Fruit fly (Drosophila melanogaster) whole organism, embryonic: Measurements from ENCODE around the gene dlp.

ENCODE experiments used
- Adf1 ChIP-seq: fragments of 200-800 bp; sonication (Bioruptor generic); IDR thresholded peaks from 2 replicates; pipeline ENCODE4 v1.3.6; 2022; ENCODE audit warnings: missing biosample characterization, missing genetic modification characterization
- CG10267 ChIP-seq: fragments of 200-800 bp; sonication (Bioruptor generic); optimal IDR thresholded peaks from 2 replicates; lab custom pipeline; 2018; ENCODE audit warnings: missing biosample characterization, mild to moderate bottlenecking, missing genetic modification characterization, moderate library complexity
- CG11085 ChIP-seq: fragments of 200-800 bp; sonication (Bioruptor generic); IDR thresholded peaks from 2 replicates; pipeline ENCODE4 v1.3.6; 2022; ENCODE audit warnings: missing biosample characterization, missing genetic modification characterization
- CG11093 ChIP-seq: fragments of 200-800 bp; sonication (Bioruptor generic); IDR thresholded peaks from 3 replicates; pipeline ENCODE4 v1.3.6; 2022; ENCODE audit warnings: missing biosample characterization, missing genetic modification characterization
- CG11504 ChIP-seq: fragments of 200-800 bp; sonication (Bioruptor generic); optimal IDR thresholded peaks from 3 replicates; lab custom pipeline; 2019; ENCODE audit warnings: missing biosample characterization, mild to moderate bottlenecking, missing genetic modification characterization, moderate library complexity
- CG12155 ChIP-seq: fragments of 200-800 bp; sonication (Bioruptor generic); optimal IDR thresholded peaks from 3 replicates; lab custom pipeline; 2016; ENCODE audit warnings: missing biosample characterization, missing genetic modification characterization
- CG12391 ChIP-seq: fragments of 200-800 bp; sonication (Bioruptor generic); optimal IDR thresholded peaks from 3 replicates; lab custom pipeline; 2018; ENCODE audit warnings: missing biosample characterization, mild to moderate bottlenecking, missing genetic modification characterization, moderate library complexity
- CG15073 ChIP-seq: fragments of 200-800 bp; sonication (Bioruptor generic); optimal IDR thresholded peaks from 2 replicates; lab custom pipeline; 2016; ENCODE audit warnings: missing biosample characterization, missing genetic modification characterization
- CG16863 ChIP-seq: fragments of 200-800 bp; sonication (Bioruptor generic); optimal IDR thresholded peaks from 3 replicates; lab custom pipeline; 2016; ENCODE audit warnings: missing biosample characterization, missing genetic modification characterization
- CG3065 ChIP-seq: fragments of 200-800 bp; sonication (Bioruptor generic); optimal IDR thresholded peaks from 2 replicates; lab custom pipeline; 2016; ENCODE audit warnings: missing biosample characterization, missing genetic modification characterization
- CG31388 ChIP-seq: fragments of 200-800 bp; sonication (Bioruptor generic); optimal IDR thresholded peaks from 2 replicates; lab custom pipeline; 2016; ENCODE audit warnings: missing biosample characterization, missing genetic modification characterization
- CG4328 ChIP-seq: fragments of 200-800 bp; sonication (Bioruptor generic); optimal IDR thresholded peaks from 3 replicates; lab custom pipeline; 2017; ENCODE audit warnings: missing biosample characterization, missing genetic modification reagents, missing genetic modification characterization
- CG4404 ChIP-seq: fragments of 200-800 bp; sonication (Bioruptor generic); IDR thresholded peaks from 2 replicates; pipeline ENCODE4 v1.3.6; 2022; ENCODE audit warnings: missing biosample characterization, missing genetic modification characterization
- CG4854 ChIP-seq: fragments of 200-800 bp; sonication (Bioruptor generic); optimal IDR thresholded peaks from 2 replicates; lab custom pipeline; 2016; ENCODE audit warnings: missing biosample characterization, missing genetic modification characterization, inconsistent platforms
- CG6272 ChIP-seq: fragments of 200-800 bp; sonication (Bioruptor generic); IDR thresholded peaks from 2 replicates; pipeline ENCODE4 v1.3.6; 2022; ENCODE audit warnings: missing biosample characterization, missing genetic modification characterization
- CG6765 ChIP-seq: fragments of 200-800 bp; sonication (Bioruptor generic); optimal IDR thresholded peaks from 3 replicates; lab custom pipeline; 2017; ENCODE audit warnings: missing biosample characterization, mild to moderate bottlenecking, missing genetic modification characterization
- CG8924 ChIP-seq: fragments of 200-800 bp; optimal IDR thresholded peaks from 3 replicates; lab custom pipeline; 2019; ENCODE audit warnings: missing biosample characterization, mild to moderate bottlenecking, missing genetic modification characterization, moderate library complexity
- CG9876 ChIP-seq: fragments of 200-800 bp; sonication (Bioruptor generic); optimal IDR thresholded peaks from 2 replicates; lab custom pipeline; 2016; ENCODE audit warnings: missing biosample characterization, missing genetic modification characterization
- Dip3 ChIP-seq: fragments of 200-800 bp; sonication (Bioruptor generic); optimal IDR thresholded peaks from 3 replicates; lab custom pipeline; 2016; ENCODE audit warnings: missing biosample characterization, missing genetic modification characterization
- Drgx ChIP-seq: fragments of 200-800 bp; sonication (Bioruptor generic); IDR thresholded peaks from 2 replicates; pipeline ENCODE4 v1.3.6; 2022; ENCODE audit warnings: missing biosample characterization, missing genetic modification characterization
- Ets97D ChIP-seq: fragments of 200-800 bp; sonication (Bioruptor generic); optimal IDR thresholded peaks from 3 replicates; lab custom pipeline; 2016; ENCODE audit warnings: missing biosample characterization, missing genetic modification characterization
- GATAe ChIP-seq: fragments of 200-800 bp; sonication (Bioruptor generic); conservative IDR thresholded peaks from 2 replicates; pipeline ENCODE4 v1.3.6; 2022; ENCODE audit warnings: missing biosample characterization, missing genetic modification characterization
- HLH3B ChIP-seq: fragments of 200-800 bp; sonication (Bioruptor generic); IDR thresholded peaks from 2 replicates; pipeline ENCODE4 v1.3.6; 2022; ENCODE audit warnings: missing biosample characterization, missing genetic modification characterization
- HLH54F ChIP-seq: fragments of 200-800 bp; sonication (Bioruptor generic); optimal IDR thresholded peaks from 3 replicates; lab custom pipeline; 2016; ENCODE audit warnings: missing biosample characterization, missing genetic modification characterization
- Hmx ChIP-seq: fragments of 200-800 bp; sonication (Bioruptor generic); optimal IDR thresholded peaks from 2 replicates; lab custom pipeline; 2016; ENCODE audit warnings: missing biosample characterization, missing genetic modification characterization
- Kr ChIP-seq: fragments of 200-800 bp; sonication (Bioruptor generic); optimal IDR thresholded peaks from 2 replicates; lab custom pipeline; 2017; ENCODE audit warnings: missing biosample characterization, mild to moderate bottlenecking, missing genetic modification characterization
- Mes4 ChIP-seq: fragments of 200-800 bp; sonication (Bioruptor generic); optimal IDR thresholded peaks from 2 replicates; lab custom pipeline; 2016; ENCODE audit warnings: missing biosample characterization, missing genetic modification characterization
- Sox102F ChIP-seq: fragments of 200-800 bp; sonication (Bioruptor generic); optimal IDR thresholded peaks from 2 replicates; lab custom pipeline; 2018; ENCODE audit warnings: missing biosample characterization, mild to moderate bottlenecking, missing genetic modification characterization, moderate library complexity
- ase ChIP-seq: fragments of 200-800 bp; sonication (Bioruptor generic); IDR thresholded peaks from 3 replicates; pipeline ENCODE4 v1.3.6; 2022; ENCODE audit warnings: missing biosample characterization, missing genetic modification characterization
- btn ChIP-seq: fragments of 200-800 bp; sonication (Bioruptor generic); optimal IDR thresholded peaks from 2 replicates; lab custom pipeline; 2016; ENCODE audit warnings: missing biosample characterization, missing genetic modification characterization
- corto ChIP-seq: fragments of 200-800 bp; sonication (Bioruptor generic); optimal IDR thresholded peaks from 2 replicates; lab custom pipeline; 2016; ENCODE audit warnings: missing biosample characterization, mild to moderate bottlenecking, missing genetic modification characterization, moderate library complexity
- dan ChIP-seq: fragments of 200-800 bp; sonication (Bioruptor generic); IDR thresholded peaks from 2 replicates; pipeline ENCODE4 v1.3.6; 2022; ENCODE audit warnings: missing biosample characterization, missing genetic modification characterization
- esg ChIP-seq: fragments of 200-800 bp; sonication (Bioruptor generic); conservative IDR thresholded peaks from 2 replicates; pipeline ENCODE4 v1.3.6; 2022; ENCODE audit warnings: missing biosample characterization, missing genetic modification characterization
- kah ChIP-seq: fragments of 200-800 bp; sonication (Bioruptor generic); optimal IDR thresholded peaks from 2 replicates; lab custom pipeline; 2018; ENCODE audit warnings: missing biosample characterization, mild to moderate bottlenecking, missing genetic modification characterization
- lilli ChIP-seq: fragments of 200-800 bp; sonication (Bioruptor generic); optimal IDR thresholded peaks from 3 replicates; lab custom pipeline; 2016; ENCODE audit warnings: missing biosample characterization, missing genetic modification characterization
- nerfin-2 ChIP-seq: fragments of 200-800 bp; sonication (Bioruptor generic); IDR thresholded peaks from 2 replicates; pipeline ENCODE4 v1.3.6; 2022; ENCODE audit warnings: missing biosample characterization, missing genetic modification characterization; ENCODE audit not compliant: partially characterized antibody
- pho ChIP-seq: fragments of 200-800 bp; sonication (Bioruptor generic); optimal IDR thresholded peaks from 2 replicates; lab custom pipeline; 2016; ENCODE audit warnings: missing biosample characterization, missing genetic modification characterization
- phol ChIP-seq: fragments of 200-800 bp; sonication (Bioruptor generic); optimal IDR thresholded peaks from 3 replicates; lab custom pipeline; 2018; ENCODE audit warnings: missing biosample characterization, mild to moderate bottlenecking, missing genetic modification characterization, moderate library complexity
- pnt ChIP-seq: fragments of 200-800 bp; sonication (Bioruptor generic); optimal IDR thresholded peaks from 3 replicates; lab custom pipeline; 2016; ENCODE audit warnings: missing biosample characterization, missing genetic modification characterization
- ranshi ChIP-seq: fragments of 200-800 bp; sonication (Bioruptor generic); IDR thresholded peaks from 2 replicates; pipeline ENCODE4 v1.3.6; 2022; ENCODE audit warnings: missing biosample characterization, missing genetic modification characterization
- sc ChIP-seq, 3 experiments: fragments of >200 bp in 2 of 3; fragments of 200-800 bp in 1 of 3; sonication (Bioruptor generic) in 1 of 3; optimal IDR thresholded peaks; 2 replicates in 2 of 3; 3 replicates in 1 of 3; lab custom pipeline; 2017; ENCODE audit warnings: mild to moderate bottlenecking in 1 of 3, missing biosample characterization in 1 of 3, missing genetic modification characterization in 1 of 3, missing genetic modification reagents in 1 of 3
- seq ChIP-seq: fragments of 200-800 bp; sonication (Bioruptor generic); IDR thresholded peaks from 2 replicates; pipeline ENCODE4 v1.3.6; 2022; ENCODE audit warnings: missing biosample characterization, missing genetic modification characterization
- sna ChIP-seq: fragments of 200-800 bp; sonication (Bioruptor generic); IDR thresholded peaks from 2 replicates; pipeline ENCODE4 v1.3.6; 2022; ENCODE audit warnings: missing biosample characterization, missing genetic modification characterization; ENCODE audit not compliant: partially characterized antibody
- tio ChIP-seq: fragments of 200-800 bp; sonication (Bioruptor generic); optimal IDR thresholded peaks from 2 replicates; lab custom pipeline; 2017; ENCODE audit warnings: missing biosample characterization, missing genetic modification characterization, inconsistent platforms
- tll ChIP-seq, 2 experiments: fragments of 200-800 bp in 1 of 2; fragments of >200 bp in 1 of 2; sonication (Bioruptor generic) in 1 of 2; optimal IDR thresholded peaks; 2 replicates each; lab custom pipeline; 2017 to 2019; ENCODE audit warnings: missing biosample characterization in 2 of 2, missing genetic modification characterization in 2 of 2, mild to moderate bottlenecking in 1 of 2, moderate library complexity in 1 of 2
- ttk ChIP-seq: fragments of 200-800 bp; sonication (Bioruptor generic); IDR thresholded peaks from 2 replicates; pipeline ENCODE4 v2.1.2; 2022; ENCODE audit warnings: missing biosample characterization, missing genetic modification characterization
- twi ChIP-seq: fragments of 200-800 bp; optimal IDR thresholded peaks from 2 replicates; lab custom pipeline; 2019; ENCODE audit warnings: missing biosample characterization, mild to moderate bottlenecking, missing genetic modification characterization, moderate library complexity
- wdn ChIP-seq: fragments of 200-800 bp; sonication (Bioruptor generic); IDR thresholded peaks from 2 replicates; pipeline ENCODE4 v1.3.6; 2022; ENCODE audit warnings: missing biosample characterization, missing genetic modification characterization
- zen ChIP-seq: fragments of 200-800 bp; sonication (Bioruptor generic); optimal IDR thresholded peaks from 3 replicates; lab custom pipeline; 2018; ENCODE audit warnings: missing biosample characterization, mild to moderate bottlenecking, missing genetic modification characterization, moderate library complexity

The dlp gene

dm6 chr3L:14661567-14662258 lies 29.3 kb downstream of the dlp start (continued):
- TF ChIP-seq CG3065 (no peak), tll (GFP tag; optimal IDR thresholded peaks at IDR 0.05; lab: Kevin White, UChicago) (no peak), Sox102F (peak; percentile 83), CG11085 (peak; percentile 71; the same call in 1 of the 2 replicates), CG6272 (GFP tag; lab: Robert Waterston, UW) (peak; percentile 76), Hmx (GFP tag; lab: Kevin White, UChicago) (no peak), ranshi (GFP tag; lab: Robert Waterston, UW) (peak; percentile 69), CG15073 (no peak), dan (GFP tag; lab: Robert Waterston, UW) (peak; percentile 35; the same call in 1 of the 2 replicates), CG12391 (tag; lab: Kevin White, UChicago) (peak; percentile 88), Ets97D (peak; percentile 41), CG11093 (GFP tag; lab: Robert Waterston, UW) (peak; percentile 67), tio (GFP tag; lab: Kevin White, UChicago) (peak; percentile 69), esg (GFP tag; lab: Robert Waterston, UW) (peak; percentile 76), pho (GFP tag; lab: Kevin White, UChicago) (peak; percentile 69), CG4854 (peak; percentile 4), Mes4 (GFP tag; lab: Kevin White, UChicago) (peak; percentile 71), CG9876 (peak; percentile 29), phol (tag; lab: Kevin White, UChicago) (peak; percentile 67), Adf1 (GFP tag; lab: Robert Waterston, UW) (peak; percentile 13; the same call in 1 of the 2 replicates), CG10267 (tag; lab: Kevin White, UChicago) (peak; percentile 75), wdn (peak; percentile 66), Kr (GFP tag; lab: Kevin White, UChicago) (no peak), seq (GFP tag; lab: Robert Waterston, UW) (peak; percentile 89), kah (no peak), nerfin-2 (GFP tag; lab: Robert Waterston, UW) (no peak), Drgx (GFP tag; lab: Robert Waterston, UW) (no peak), CG12155 (GFP tag; lab: Kevin White, UChicago) (peak; percentile 51), CG4404 (GFP tag; lab: Robert Waterston, UW) (peak; percentile 68), CG16863 (peak; percentile 80), ttk (GFP tag; lab: Robert Waterston, UW) (peak; percentile 85), twi (tag; lab: Kevin White, UChicago) (peak; percentile 32), corto (GFP tag; lab: Kevin White, UChicago) (no peak), zen (tag; lab: Kevin White, UChicago) (peak; percentile 14), CG8924 (tag; lab: Kevin White, UChicago) (peak; percentile 63), Dip3 (GFP tag; lab: Kevin White, UChicago) (peak; percentile 27), GATAe (GFP tag; lab: Robert Waterston, UW) (0 out of 2 replicates have a peak, but pooled peaks have one; percentile 43), HLH3B (GFP tag; lab: Robert Waterston, UW) (peak; percentile 82), HLH54F (GFP tag; lab: Kevin White, UChicago) (peak; percentile 69), btn (GFP tag; lab: Kevin White, UChicago) (peak; percentile 79), CG6765 (GFP tag; lab: Kevin White, UChicago) (peak; percentile 70), sna (no peak), CG4328 (GFP tag; lab: Kevin White, UChicago) (peak; percentile 58), CG31388 (peak; percentile 18), pnt (GFP tag; lab: Kevin White, UChicago) (peak; percentile 72), lilli (peak; percentile 80), CG11504 (tag; lab: Kevin White, UChicago) (peak; percentile 69), sc (optimal IDR thresholded peaks at IDR 0.05; lab: Kevin White, UChicago) (no peak), sc (GFP tag; optimal IDR thresholded peaks at IDR 0.05; lab: Kevin White, UChicago) (peak; percentile 56), ase (GFP tag; lab: Robert Waterston, UW) (peak; percentile 74; the same call in 2 of the 3 replicates)
